Worm (Caenorhabditis elegans): ENCODE data around the gene ric-8.

ce11 chrIV:2666127-2666526 lies 23.4 kb downstream of the ric-8 start:
- TF ChIP-seq ztf-4 (tag; optimal IDR thresholded peaks at IDR 0.05) = no peak
- no peak for TF ChIP-seq aly-2 (tag; optimal IDR thresholded peaks at IDR 0.05)
- TF ChIP-seq nhr-12 (tag; optimal IDR thresholded peaks at IDR 0.05) = no peak
- no peak for TF ChIP-seq nhr-237 (tag; optimal IDR thresholded peaks at IDR 0.05)
- TF ChIP-seq ztf-11 (tag; optimal IDR thresholded peaks at IDR 0.05) = no peak
- no peak for TF ChIP-seq nhr-11 (tag; optimal IDR thresholded peaks at IDR 0.05)
- no peak for TF ChIP-seq mdl-1 (tag; optimal IDR thresholded peaks at IDR 0.05)
- TF ChIP-seq nhr-77 (tag; optimal IDR thresholded peaks at IDR 0.05) = no peak
